Fruit fly (Drosophila melanogaster): ENCODE measurements around the gene RpL36A.
A peak's percentile ranks its signal among the peaks of the same experiment; 100 is the strongest.

Gene RpL36A

DNA sequence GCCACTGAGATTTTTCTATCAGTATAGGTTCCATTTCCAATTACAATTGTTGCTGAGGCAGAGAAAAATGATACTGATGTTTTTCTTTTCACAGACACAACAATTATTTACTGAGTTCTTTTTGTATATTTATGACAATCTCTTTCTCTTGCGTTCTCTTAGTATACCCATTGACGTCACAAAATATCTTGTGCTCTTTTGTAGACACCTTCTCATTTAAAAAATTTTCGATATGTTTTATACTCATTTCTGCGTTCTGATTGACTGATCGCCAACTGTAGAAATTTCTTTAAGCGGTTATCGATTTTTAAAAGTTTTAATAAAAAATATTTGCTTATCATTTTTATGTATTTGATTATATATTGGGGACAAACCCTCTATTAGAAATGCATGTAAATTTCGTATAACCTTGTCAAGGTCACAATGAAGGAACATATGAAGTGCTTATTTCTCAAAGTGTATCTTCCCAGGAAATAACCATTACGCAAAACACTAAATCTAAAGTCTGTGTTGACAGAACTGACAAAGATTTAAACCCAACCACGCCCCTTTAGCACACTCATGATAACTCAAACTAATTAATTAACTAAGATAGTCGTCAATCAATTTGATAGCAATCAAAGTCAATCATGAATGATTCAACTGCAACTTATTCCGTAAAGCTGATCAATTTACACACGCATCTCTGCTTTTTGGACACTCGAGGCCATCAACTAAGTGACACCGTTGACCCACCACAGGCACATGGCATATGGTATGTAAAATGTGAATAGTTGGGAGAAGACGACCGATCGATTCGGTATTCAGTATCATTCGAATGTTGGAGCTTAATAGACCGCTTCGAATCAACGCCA is 31.9 kb downstream of the RpL36A start, which contains the start of the genes Glyat and Tg (continued):
- TF ChIP-seq repo (GFP tag; optimal IDR thresholded peaks at IDR 0.05) = no peak
- TF ChIP-seq ERR (GFP tag; optimal IDR thresholded peaks at IDR 0.05) = no peak
- no peak for TF ChIP-seq en (GFP tag; optimal IDR thresholded peaks at IDR 0.05)
- TF ChIP-seq emc (GFP tag; optimal IDR thresholded peaks at IDR 0.05) = no peak
- no peak for TF ChIP-seq trh (GFP tag; optimal IDR thresholded peaks at IDR 0.05)
- no peak for TF ChIP-seq CG1529 (GFP tag; optimal IDR thresholded peaks at IDR 0.05)
- 0 out of 2 replicates have a peak, but pooled peaks have one; percentile 18 for TF ChIP-seq wdn (GFP tag; IDR thresholded peaks at IDR 0.05)
- TF ChIP-seq CG17361 (GFP tag; IDR thresholded peaks at IDR 0.05) = 0 out of 3 replicates have a peak, but pooled peaks have one; percentile 30
- TF ChIP-seq CG10654 (GFP tag; optimal IDR thresholded peaks at IDR 0.05) = no peak
- no peak for TF ChIP-seq pita (GFP tag; optimal IDR thresholded peaks at IDR 0.05)
- TF ChIP-seq Trl (optimal IDR thresholded peaks at IDR 0.05) = peak; percentile 68 to 89
- TF ChIP-seq Trl (GFP tag; optimal IDR thresholded peaks at IDR 0.05) = no peak
- TF ChIP-seq gce (GFP tag; IDR thresholded peaks at IDR 0.05) = no peak
- TF ChIP-seq Kr (GFP tag; optimal IDR thresholded peaks at IDR 0.05) = no peak
- TF ChIP-seq trem (tag; optimal IDR thresholded peaks at IDR 0.05) = no peak
- TF ChIP-seq lmd (GFP tag; IDR thresholded peaks at IDR 0.05) = peak; percentile 21; the same call in 1 of the 2 replicates
- peak; percentile 49; the same call in 1 of the 2 replicates for TF ChIP-seq nerfin-2 (GFP tag; IDR thresholded peaks at IDR 0.05; ENCODE audit: partially characterized antibody)
- TF ChIP-seq CG6765 (GFP tag; optimal IDR thresholded peaks at IDR 0.05) = no peak
- peak; percentile 60 for TF ChIP-seq row (GFP tag; IDR thresholded peaks at IDR 0.05)
- TF ChIP-seq pfk (GFP tag; optimal IDR thresholded peaks at IDR 0.05) = no peak
- no peak for TF ChIP-seq Abd-B (GFP tag; optimal IDR thresholded peaks at IDR 0.05)
- TF ChIP-seq cad (GFP tag; optimal IDR thresholded peaks at IDR 0.05) = no peak
- peak; percentile 8 for TF ChIP-seq CG10267 (tag; optimal IDR thresholded peaks at IDR 0.05)
- TF ChIP-seq CG8388 (GFP tag; optimal IDR thresholded peaks at IDR 0.05) = no peak
- no peak for TF ChIP-seq mld (GFP tag; IDR thresholded peaks at IDR 0.05; ENCODE audit: partially characterized antibody)
- TF ChIP-seq psq (GFP tag; optimal IDR thresholded peaks at IDR 0.05) = no peak
- TF ChIP-seq zfh2 (GFP tag; optimal IDR thresholded peaks at IDR 0.05) = no peak
- no peak for TF ChIP-seq CG9727 (GFP tag; optimal IDR thresholded peaks at IDR 0.05)
- TF ChIP-seq hbn (GFP tag; IDR thresholded peaks at IDR 0.05; ENCODE audit: partially characterized antibody) = peak; percentile 56
- peak; percentile 1 for TF ChIP-seq D19A (tag; optimal IDR thresholded peaks at IDR 0.05)
- TF ChIP-seq ftz-f1 (GFP tag; optimal IDR thresholded peaks at IDR 0.05) = peak; percentile 2
- TF ChIP-seq CG10147 (GFP tag; optimal IDR thresholded peaks at IDR 0.05) = no peak
- TF ChIP-seq CG9609 (GFP tag; optimal IDR thresholded peaks at IDR 0.05) = no peak
- TF ChIP-seq Spps (tag; optimal IDR thresholded peaks at IDR 0.05) = no peak
- no peak for TF ChIP-seq onecut (GFP tag; IDR thresholded peaks at IDR 0.05)
- peak; percentile 18 for TF ChIP-seq CG9437 (GFP tag; optimal IDR thresholded peaks at IDR 0.05)
- no peak for TF ChIP-seq CG6683 (GFP tag; optimal IDR thresholded peaks at IDR 0.05)
- TF ChIP-seq CG17328 (GFP tag; IDR thresholded peaks at IDR 0.05) = 0 out of 2 replicates have a peak, but pooled peaks have one; percentile 46
- TF ChIP-seq lab (GFP tag; optimal IDR thresholded peaks at IDR 0.05) = peak; percentile 37
- TF ChIP-seq lola (GFP tag; optimal IDR thresholded peaks at IDR 0.05) = no peak
- no peak for TF ChIP-seq hkb (optimal IDR thresholded peaks at IDR 0.05)
- TF ChIP-seq hkb (GFP tag; IDR thresholded peaks at IDR 0.05) = 0 out of 2 replicates have a peak, but pooled peaks have one; percentile 36
- TF ChIP-seq E2f2 (GFP tag; IDR thresholded peaks at IDR 0.05) = peak; percentile 92
- TF ChIP-seq CG2875 (GFP tag; optimal IDR thresholded peaks at IDR 0.05) = no peak
- 0 out of 2 replicates have a peak, but pooled peaks have one; percentile 6 for TF ChIP-seq MBD-R2 (GFP tag; IDR thresholded peaks at IDR 0.05)
- no peak for TF ChIP-seq HLH54F (GFP tag; optimal IDR thresholded peaks at IDR 0.05)
- TF ChIP-seq CG9215 (GFP tag; IDR thresholded peaks at IDR 0.05) = no peak; the same call in 1 of the 2 replicates
- no peak for TF ChIP-seq Bdp1 (GFP tag; optimal IDR thresholded peaks at IDR 0.05)
- TF ChIP-seq twi (tag; optimal IDR thresholded peaks at IDR 0.05) = no peak
- no peak for TF ChIP-seq Dad (GFP tag; optimal IDR thresholded peaks at IDR 0.05)
